Worm (Caenorhabditis elegans) whole organism, late embryonic: ENCODE data around the gene cyp-34A8.

Experiments used
- F13H6.1 ChIP-seq: sonication (generic microtip); optimal IDR thresholded peaks from 2 replicates; lab custom pipeline; 2016; ENCODE audit warnings: missing genetic modification characterization, missing compliant biosample characterization
- K02D7.2 ChIP-seq: sonication (generic microtip); optimal IDR thresholded peaks from 2 replicates; lab custom pipeline; 2017; ENCODE audit warnings: mild to moderate bottlenecking, missing genetic modification characterization, missing compliant biosample characterization
- K09A11.1 ChIP-seq: sonication (generic microtip); optimal IDR thresholded peaks from 2 replicates; lab custom pipeline; 2017; ENCODE audit warnings: antibody characterized with exemption, mild to moderate bottlenecking, missing genetic modification characterization, missing compliant biosample characterization; ENCODE audit not compliant: insufficient read depth
- T23F11.4 ChIP-seq: fragments of 200-800 bp; sonication (Bioruptor generic); optimal IDR thresholded peaks from 2 replicates; lab custom pipeline; 2018; ENCODE audit warnings: mild to moderate bottlenecking, missing genetic modification characterization, missing compliant biosample characterization
- ahr-1 ChIP-seq: sonication (generic microtip); optimal IDR thresholded peaks from 2 replicates; lab custom pipeline; 2016; ENCODE audit warnings: missing genetic modification characterization, missing compliant biosample characterization
- ceh-18 ChIP-seq: sonication (generic microtip); optimal IDR thresholded peaks from 2 replicates; lab custom pipeline; 2016; ENCODE audit warnings: missing genetic modification characterization, missing compliant biosample characterization
- ceh-19 ChIP-seq: fragments of 200-800 bp; sonication (Bioruptor generic); optimal IDR thresholded peaks from 2 replicates; lab custom pipeline; 2018; ENCODE audit warnings: mild to moderate bottlenecking, missing genetic modification characterization, missing compliant biosample characterization
- ceh-22 ChIP-seq: sonication (generic microtip); optimal IDR thresholded peaks from 2 replicates; lab custom pipeline; 2017; ENCODE audit warnings: missing biosample characterization, missing genetic modification characterization
- ceh-24 ChIP-seq: sonication (generic microtip); optimal IDR thresholded peaks from 2 replicates; lab custom pipeline; 2016; ENCODE audit warnings: mild to moderate bottlenecking, missing genetic modification characterization, missing compliant biosample characterization
- ceh-30 ChIP-seq: fragments of 150-350 bp; optimal IDR thresholded peaks from 2 replicates; lab custom pipeline; 2014; ENCODE audit warnings: missing biosample characterization, missing genetic modification characterization
- ceh-31 ChIP-seq: sonication (generic microtip); optimal IDR thresholded peaks from 2 replicates; lab custom pipeline; 2016; ENCODE audit warnings: missing genetic modification characterization, missing compliant biosample characterization
- ceh-45 ChIP-seq: fragments of 200-800 bp; sonication (Bioruptor generic); IDR thresholded peaks from 2 replicates; pipeline ENCODE4 v1.3.6; 2022; ENCODE audit warnings: missing genetic modification reagents, missing genetic modification characterization, missing compliant biosample characterization
- ceh-48 ChIP-seq: sonication (generic microtip); optimal IDR thresholded peaks from 2 replicates; lab custom pipeline; 2016; ENCODE audit warnings: missing genetic modification characterization, inconsistent platforms, missing compliant biosample characterization
- ceh-9 ChIP-seq: sonication (generic microtip); optimal IDR thresholded peaks from 2 replicates; lab custom pipeline; 2016; ENCODE audit warnings: mild to moderate bottlenecking, missing genetic modification characterization, inconsistent platforms, missing compliant biosample characterization
- che-1 ChIP-seq: sonication (generic microtip); optimal IDR thresholded peaks from 2 replicates; lab custom pipeline; 2016; ENCODE audit warnings: mild to moderate bottlenecking, missing genetic modification characterization, missing compliant biosample characterization
- dve-1 ChIP-seq: sonication (generic microtip); optimal IDR thresholded peaks from 2 replicates; lab custom pipeline; 2017; ENCODE audit warnings: antibody characterized with exemption, mild to moderate bottlenecking, missing genetic modification characterization, missing compliant biosample characterization
- elt-2 ChIP-seq: sonication (generic microtip); optimal IDR thresholded peaks from 2 replicates; lab custom pipeline; 2016; ENCODE audit warnings: missing genetic modification reagents, missing genetic modification characterization, missing compliant biosample characterization
- elt-4 ChIP-seq: sonication (generic microtip); optimal IDR thresholded peaks from 2 replicates; lab custom pipeline; 2016; ENCODE audit warnings: missing genetic modification characterization, missing compliant biosample characterization
- ets-4 ChIP-seq: sonication (generic microtip); optimal IDR thresholded peaks from 2 replicates; lab custom pipeline; 2016; ENCODE audit warnings: missing genetic modification characterization, missing compliant biosample characterization
- eyg-1 ChIP-seq: sonication (generic microtip); optimal IDR thresholded peaks from 2 replicates; lab custom pipeline; 2016; ENCODE audit warnings: missing genotype, missing genetic modification characterization, missing compliant biosample characterization
- fax-1 ChIP-seq: sonication (generic microtip); optimal IDR thresholded peaks from 2 replicates; lab custom pipeline; 2016; ENCODE audit warnings: missing genotype, missing genetic modification characterization, missing compliant biosample characterization
- fkh-6 ChIP-seq: sonication (generic microtip); optimal IDR thresholded peaks from 2 replicates; lab custom pipeline; 2016; ENCODE audit warnings: missing genetic modification characterization, missing compliant biosample characterization
- gmeb-2 ChIP-seq: sonication (generic microtip); optimal IDR thresholded peaks from 2 replicates; lab custom pipeline; 2016; ENCODE audit warnings: missing genetic modification characterization, inconsistent platforms, missing compliant biosample characterization
- hlh-15 ChIP-seq: sonication (generic microtip); optimal IDR thresholded peaks from 2 replicates; lab custom pipeline; 2016; ENCODE audit warnings: missing genetic modification characterization, missing compliant biosample characterization
- lim-6 ChIP-seq: sonication (generic microtip); optimal IDR thresholded peaks from 2 replicates; lab custom pipeline; 2016; ENCODE audit warnings: missing genetic modification characterization, missing compliant biosample characterization
- lin-11 ChIP-seq: fragments of 200-800 bp; sonication (Bioruptor generic); optimal IDR thresholded peaks from 2 replicates; lab custom pipeline; 2018; ENCODE audit warnings: mild to moderate bottlenecking, missing genetic modification characterization, missing compliant biosample characterization
- nhr-232 ChIP-seq: sonication (generic microtip); optimal IDR thresholded peaks from 2 replicates; lab custom pipeline; 2016; ENCODE audit warnings: missing genetic modification characterization, missing compliant biosample characterization
- npax-4 ChIP-seq: sonication (generic microtip); optimal IDR thresholded peaks from 2 replicates; lab custom pipeline; 2016; ENCODE audit warnings: missing genetic modification characterization, missing compliant biosample characterization
- odd-2 ChIP-seq: sonication (generic microtip); optimal IDR thresholded peaks from 2 replicates; lab custom pipeline; 2017; ENCODE audit warnings: antibody characterized with exemption, mild to moderate bottlenecking, missing genetic modification characterization, missing compliant biosample characterization
- pag-3 ChIP-seq: sonication (generic microtip); optimal IDR thresholded peaks from 2 replicates; lab custom pipeline; 2016; ENCODE audit warnings: missing compliant biosample characterization, missing genetic modification characterization, borderline replicate concordance
- pax-1 ChIP-seq: fragments of 150-350 bp; optimal IDR thresholded peaks from 2 replicates; lab custom pipeline; 2014; ENCODE audit warnings: missing biosample characterization, missing genetic modification characterization
- pqm-1 ChIP-seq: sonication (generic microtip); optimal IDR thresholded peaks from 2 replicates; lab custom pipeline; 2016; ENCODE audit warnings: missing genetic modification characterization, missing compliant biosample characterization
- pros-1 ChIP-seq: fragments of 150-350 bp; optimal IDR thresholded peaks from 2 replicates; lab custom pipeline; 2014; ENCODE audit warnings: missing biosample characterization, missing genetic modification reagents, missing genetic modification characterization
- sdc-2 ChIP-seq: sonication (generic microtip); optimal IDR thresholded peaks from 2 replicates; lab custom pipeline; 2016; ENCODE audit warnings: missing genotype, missing genetic modification characterization, missing compliant biosample characterization
- sox-2 ChIP-seq: fragments of 200-800 bp; sonication (Bioruptor generic); IDR thresholded peaks from 2 replicates; pipeline ENCODE4 v1.3.6; 2022; ENCODE audit warnings: missing genetic modification reagents, missing genetic modification characterization, missing compliant biosample characterization
- sox-4 ChIP-seq: sonication (generic microtip); optimal IDR thresholded peaks from 2 replicates; lab custom pipeline; 2017; ENCODE audit warnings: mild to moderate bottlenecking, missing genetic modification characterization, inconsistent platforms, missing compliant biosample characterization
- tbx-2 ChIP-seq: sonication (generic microtip); optimal IDR thresholded peaks from 2 replicates; lab custom pipeline; 2016; ENCODE audit warnings: missing genetic modification characterization, missing compliant biosample characterization
- tbx-7 ChIP-seq: sonication (generic microtip); optimal IDR thresholded peaks from 2 replicates; lab custom pipeline; 2016; ENCODE audit warnings: missing genotype, missing genetic modification characterization, missing compliant biosample characterization
- ttx-3 ChIP-seq: sonication (generic microtip); optimal IDR thresholded peaks from 2 replicates; lab custom pipeline; 2016; ENCODE audit warnings: missing genetic modification reagents, missing genetic modification characterization, missing compliant biosample characterization
- unc-3 ChIP-seq, 2 experiments: fragments of 200-800 bp in 1 of 2; sonication (Bioruptor generic) in 1 of 2; sonication (generic microtip) in 1 of 2; conservative IDR thresholded peaks in 1 of 2; optimal IDR thresholded peaks in 1 of 2; 2 replicates each; pipeline versions ENCODE4 v1.3.6 to Lab custom; 2016 to 2022; ENCODE audit warnings: missing compliant biosample characterization in 2 of 2, missing genetic modification characterization in 2 of 2, missing genetic modification reagents in 1 of 2
- unc-42 ChIP-seq: sonication (generic microtip); optimal IDR thresholded peaks from 2 replicates; lab custom pipeline; 2016; ENCODE audit warnings: missing genotype, missing genetic modification characterization, missing compliant biosample characterization

Gene cyp-34A8

DNA sequence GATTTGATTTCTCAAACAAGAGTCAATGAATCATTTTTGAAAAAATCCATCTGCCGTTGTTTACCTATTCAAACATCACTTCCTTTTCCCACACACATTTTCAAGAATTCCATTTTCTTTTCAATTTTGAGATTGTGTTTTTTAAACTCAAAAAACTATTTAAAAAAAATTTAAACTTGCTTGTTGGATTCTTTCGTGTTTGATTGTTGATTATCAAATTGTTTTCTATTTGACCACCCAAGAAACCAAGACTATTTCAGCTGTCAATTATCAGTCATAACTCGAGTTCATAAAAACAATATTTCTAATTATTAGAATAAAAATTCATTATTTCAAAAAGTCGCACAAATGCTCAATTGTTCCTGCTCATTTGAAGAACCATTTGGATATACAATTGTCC, 37.6 kb upstream of the cyp-34A8 start, which contains the start of gene srh-8:
Gene srh-8 (plus strand): TSS at position 301 of the 400 bp plus-strand sequence.
- TF ChIP-seq lim-6 (tag; lab: Kevin White, UChicago) (no peak), F13H6.1 (tag; lab: Kevin White, UChicago) (no peak), ceh-30 (tag; lab: Kevin White, UChicago) (no peak), unc-3 (GFP tag; conservative IDR thresholded peaks at IDR 0.05; lab: Robert Waterston, UW) (no peak), unc-3 (tag; optimal IDR thresholded peaks at IDR 0.05; lab: Kevin White, UChicago) (no peak), ceh-9 (tag; lab: Kevin White, UChicago) (no peak), dve-1 (no peak), che-1 (tag; lab: Kevin White, UChicago) (no peak), sdc-2 (no peak)
- TF ChIP-seq, all 69 proteins: peak for 0

DNA sequence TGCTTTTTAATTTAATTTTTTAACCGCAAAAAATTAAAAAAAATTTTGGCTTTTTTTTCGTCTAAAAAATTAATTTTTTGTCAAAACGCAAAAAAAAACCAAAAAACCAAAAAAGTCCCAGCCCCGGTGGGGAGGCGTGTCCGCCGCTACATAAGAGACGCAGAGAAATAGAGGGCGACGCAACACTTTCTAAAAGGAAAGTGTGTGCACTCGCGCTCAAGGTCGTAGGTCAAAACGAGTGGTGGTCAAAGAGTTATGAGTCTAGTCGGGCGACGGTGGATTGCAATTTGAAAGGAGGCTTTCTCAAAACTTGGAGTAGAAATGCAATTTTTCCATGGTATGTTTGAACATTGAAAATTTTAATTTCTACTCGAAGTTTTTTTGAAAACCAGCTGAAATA, 37.0 kb upstream of the cyp-34A8 start:
- TF ChIP-seq ceh-31: no peak
- TF ChIP-seq unc-42: no peak
- no peak for TF ChIP-seq ceh-24 (tag; lab: Kevin White, UChicago)
- no peak for TF ChIP-seq ttx-3 (tag; lab: Kevin White, UChicago)
- TF ChIP-seq sox-4: no peak
- no peak for TF ChIP-seq pros-1 (tag; lab: Kevin White, UChicago)
- TF ChIP-seq lin-11 (tag; lab: Kevin White, UChicago): no peak
- TF ChIP-seq hlh-15 (tag; lab: Kevin White, UChicago): no peak
- TF ChIP-seq ets-4 (tag; lab: Kevin White, UChicago): no peak
- TF ChIP-seq fax-1 (tag; lab: Kevin White, UChicago): no peak
- no peak for TF ChIP-seq elt-4 (tag; lab: Kevin White, UChicago)
- no peak for TF ChIP-seq pqm-1
- TF ChIP-seq nhr-232 (tag; lab: Kevin White, UChicago): no peak
- TF ChIP-seq F13H6.1 (tag; lab: Kevin White, UChicago): no peak
- no peak for TF ChIP-seq T23F11.4
- no peak for TF ChIP-seq sox-2 (GFP tag; lab: Robert Waterston, UW)
- no peak for TF ChIP-seq K09A11.1 (tag; lab: Kevin White, UChicago)
- no peak for TF ChIP-seq npax-4 (tag; lab: Kevin White, UChicago)

DNA sequence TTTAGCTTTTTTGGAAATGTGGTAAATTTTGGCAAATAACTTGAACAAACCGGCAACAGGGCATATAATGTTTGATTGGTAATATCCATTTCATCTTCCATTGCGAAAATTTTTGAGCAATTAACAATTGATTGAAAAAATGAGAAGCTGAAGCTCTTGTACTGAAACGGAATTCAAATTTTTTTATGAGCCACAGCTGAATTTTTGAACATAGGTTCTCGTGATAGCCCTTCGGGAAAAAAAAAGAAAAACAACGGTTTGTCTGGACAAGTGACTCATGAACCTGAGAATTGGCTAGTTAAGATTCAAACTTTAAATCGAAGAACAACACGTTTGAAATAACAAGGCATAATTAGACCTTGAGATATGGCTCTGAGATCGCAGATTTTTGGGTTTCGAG, 28.2 kb upstream of the cyp-34A8 start, which contains the start of gene srx-62:
Gene srx-62 (minus strand): TSS at position 101 of the 400 bp plus-strand sequence.
- TF ChIP-seq ceh-45 (GFP tag; lab: Robert Waterston, UW) (no peak), tbx-7 (tag; lab: Kevin White, UChicago) (no peak), eyg-1 (tag; lab: Kevin White, UChicago) (no peak), nhr-232 (tag; lab: Kevin White, UChicago) (no peak), gmeb-2 (tag; lab: Kevin White, UChicago) (no peak)

DNA sequence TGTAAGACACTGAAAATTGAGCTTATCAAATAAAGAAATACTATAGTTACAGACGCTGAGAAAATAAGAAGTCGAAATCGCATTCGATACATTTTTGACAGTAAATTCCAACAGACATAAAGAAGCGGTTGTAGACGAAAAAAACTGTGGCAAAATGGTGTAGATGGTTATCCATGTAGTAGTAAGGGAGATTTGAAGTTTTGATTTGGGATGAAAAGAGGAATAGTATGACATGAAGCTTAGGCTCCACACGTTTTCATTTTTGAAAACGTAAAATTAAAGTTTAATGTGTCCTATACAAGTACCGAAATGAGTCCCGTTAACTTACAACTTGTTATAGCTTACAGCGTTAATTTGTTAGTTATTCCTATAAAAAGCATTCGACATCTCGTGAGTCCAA, 26.4 kb upstream of the cyp-34A8 start, which contains the start of gene K09D9.9:
Gene K09D9.9 (minus strand): TSS at position 101 of the 400 bp plus-strand sequence.
- no peak for TF ChIP-seq tbx-2 (tag; lab: Kevin White, UChicago)
- TF ChIP-seq ceh-19: no peak
- no peak for TF ChIP-seq elt-2
- TF ChIP-seq npax-4 (tag; lab: Kevin White, UChicago): no peak
- no peak for TF ChIP-seq ceh-18 (tag; lab: Kevin White, UChicago)
- TF ChIP-seq ceh-22 (tag; lab: Kevin White, UChicago): no peak
- no peak for TF ChIP-seq unc-42
- no peak for TF ChIP-seq nhr-232 (tag; lab: Kevin White, UChicago)
- no peak for TF ChIP-seq fkh-6 (tag; lab: Kevin White, UChicago)
- no peak for TF ChIP-seq pag-3
- TF ChIP-seq pax-1: no peak
- no peak for TF ChIP-seq pqm-1
- TF ChIP-seq odd-2 (tag; lab: Kevin White, UChicago): no peak
- no peak for TF ChIP-seq ceh-48 (tag; lab: Kevin White, UChicago)
- TF ChIP-seq ahr-1: no peak
- no peak for TF ChIP-seq lim-6 (tag; lab: Kevin White, UChicago)
- no peak for TF ChIP-seq lin-11 (tag; lab: Kevin White, UChicago)
- no peak for TF ChIP-seq K02D7.2 (tag; lab: Kevin White, UChicago)
